Fruit fly (Drosophila melanogaster) whole organism, embryonic: Measurements from ENCODE around the gene Ppn.
A peak's percentile ranks its signal among the peaks of the same experiment; 100 is the strongest.

Source experiments
- Aef1 ChIP-seq: fragments of 200-800 bp; sonication (Bioruptor generic); IDR thresholded peaks from 3 replicates; pipeline ENCODE4 v1.3.6; 2022; ENCODE audit warnings: missing biosample characterization, missing genetic modification characterization
- Awh ChIP-seq: fragments of 200-800 bp; sonication (Bioruptor generic); IDR thresholded peaks from 2 replicates; pipeline ENCODE4, ENCODE4 v1.3.6; 2022; ENCODE audit warnings: missing biosample characterization, missing genetic modification characterization
- CG10209 ChIP-seq: fragments of 200-800 bp; sonication (Bioruptor generic); optimal IDR thresholded peaks from 3 replicates; lab custom pipeline; 2017; ENCODE audit warnings: missing biosample characterization, mild to moderate bottlenecking, missing genetic modification characterization, missing genetic modification reagents
- CG10267 ChIP-seq: fragments of 200-800 bp; sonication (Bioruptor generic); optimal IDR thresholded peaks from 2 replicates; lab custom pipeline; 2018; ENCODE audit warnings: missing biosample characterization, mild to moderate bottlenecking, missing genetic modification characterization, moderate library complexity
- CG10274 ChIP-seq: fragments of 200-800 bp; sonication (Bioruptor generic); optimal IDR thresholded peaks from 3 replicates; lab custom pipeline; 2017; ENCODE audit warnings: missing biosample characterization, mild to moderate bottlenecking, missing genetic modification characterization
- CG11085 ChIP-seq: fragments of 200-800 bp; sonication (Bioruptor generic); IDR thresholded peaks from 2 replicates; pipeline ENCODE4 v1.3.6; 2022; ENCODE audit warnings: missing biosample characterization, missing genetic modification characterization
- CG11456 ChIP-seq: fragments of 200-800 bp; sonication (Bioruptor generic); IDR thresholded peaks from 3 replicates; pipeline ENCODE4 v1.3.6; 2022; ENCODE audit warnings: missing biosample characterization, missing genetic modification characterization
- CG12219 ChIP-seq: fragments of 200-800 bp; sonication (Bioruptor generic); optimal IDR thresholded peaks from 3 replicates; lab custom pipeline; 2018; ENCODE audit warnings: missing biosample characterization, mild to moderate bottlenecking, missing genetic modification characterization
- CG13624 ChIP-seq: fragments of 200-800 bp; sonication (Bioruptor generic); optimal IDR thresholded peaks from 2 replicates; lab custom pipeline; 2016; ENCODE audit warnings: missing biosample characterization, missing genetic modification characterization
- CG13894 ChIP-seq: fragments of 200-800 bp; sonication (Bioruptor generic); optimal IDR thresholded peaks from 3 replicates; lab custom pipeline; 2018; ENCODE audit warnings: missing biosample characterization, mild to moderate bottlenecking, missing genetic modification characterization, moderate library complexity
- CG1602 ChIP-seq: fragments of 200-800 bp; sonication (Bioruptor generic); optimal IDR thresholded peaks from 3 replicates; lab custom pipeline; 2016; ENCODE audit warnings: missing biosample characterization, missing genetic modification characterization
- CG1647 ChIP-seq: fragments of 200-800 bp; sonication (Bioruptor generic); optimal IDR thresholded peaks from 3 replicates; lab custom pipeline; 2016; ENCODE audit warnings: missing biosample characterization, missing genetic modification characterization
- CG17186 ChIP-seq: fragments of 200-800 bp; sonication (Bioruptor generic); optimal IDR thresholded peaks from 3 replicates; lab custom pipeline; 2017; ENCODE audit warnings: missing biosample characterization, missing genetic modification reagents, missing genetic modification characterization
- CG3407 ChIP-seq: fragments of 200-800 bp; sonication (Bioruptor generic); optimal IDR thresholded peaks from 2 replicates; lab custom pipeline; 2018; ENCODE audit warnings: missing biosample characterization, mild to moderate bottlenecking, missing genetic modification characterization
- CG34376 ChIP-seq: fragments of 200-800 bp; sonication (Bioruptor generic); optimal IDR thresholded peaks from 2 replicates; lab custom pipeline; 2018; ENCODE audit warnings: missing biosample characterization, mild to moderate bottlenecking, missing genetic modification characterization
- CG4360 ChIP-seq: fragments of 200-800 bp; sonication (Bioruptor generic); IDR thresholded peaks from 2 replicates; pipeline ENCODE4 v1.3.6; 2022; ENCODE audit warnings: missing biosample characterization, missing genetic modification characterization
- CG43689 ChIP-seq: fragments of 200-800 bp; sonication (Bioruptor generic); IDR thresholded peaks from 2 replicates; pipeline ENCODE4 v1.3.6; 2022; ENCODE audit warnings: missing biosample characterization, missing genetic modification characterization
- CG4730 ChIP-seq: fragments of 200-800 bp; sonication (Bioruptor generic); IDR thresholded peaks from 2 replicates; pipeline ENCODE4 v1.3.6; 2022; ENCODE audit warnings: missing biosample characterization, missing genetic modification characterization
- CG4854 ChIP-seq: fragments of 200-800 bp; sonication (Bioruptor generic); optimal IDR thresholded peaks from 2 replicates; lab custom pipeline; 2016; ENCODE audit warnings: missing biosample characterization, missing genetic modification characterization, inconsistent platforms
- CG6813 ChIP-seq: fragments of 200-800 bp; sonication (Bioruptor generic); optimal IDR thresholded peaks from 2 replicates; lab custom pipeline; 2017; ENCODE audit warnings: missing biosample characterization, missing genetic modification characterization, mild to moderate bottlenecking, moderate library complexity, missing genetic modification reagents
- CG8281 ChIP-seq: fragments of 200-800 bp; sonication (Bioruptor generic); optimal IDR thresholded peaks from 2 replicates; lab custom pipeline; 2018; ENCODE audit warnings: missing biosample characterization, mild to moderate bottlenecking, missing genetic modification characterization, moderate library complexity
- Camta ChIP-seq: fragments of 200-800 bp; sonication (Bioruptor generic); optimal IDR thresholded peaks from 2 replicates; lab custom pipeline; 2016; ENCODE audit warnings: missing biosample characterization, missing genetic modification characterization
- CoRest ChIP-seq: fragments of 200-800 bp; sonication (Bioruptor generic); optimal IDR thresholded peaks from 3 replicates; lab custom pipeline; 2018; ENCODE audit warnings: missing biosample characterization, mild to moderate bottlenecking, missing genetic modification characterization, moderate library complexity
- Dp ChIP-seq: fragments of 200-800 bp; sonication (Bioruptor generic); optimal IDR thresholded peaks from 2 replicates; lab custom pipeline; 2018; ENCODE audit warnings: missing biosample characterization, mild to moderate bottlenecking, missing genetic modification characterization, moderate library complexity
- E2f1 ChIP-seq: fragments of 200-800 bp; sonication (Bioruptor generic); IDR thresholded peaks from 2 replicates; pipeline ENCODE4 v1.3.6; 2022; ENCODE audit warnings: missing biosample characterization, missing genetic modification characterization
- HmgD ChIP-seq: fragments of 200-800 bp; sonication (Bioruptor generic); optimal IDR thresholded peaks from 3 replicates; lab custom pipeline; 2016; ENCODE audit warnings: missing biosample characterization, missing genetic modification characterization
- Kr ChIP-seq: fragments of 200-800 bp; sonication (Bioruptor generic); optimal IDR thresholded peaks from 2 replicates; lab custom pipeline; 2017; ENCODE audit warnings: missing biosample characterization, mild to moderate bottlenecking, missing genetic modification characterization
- Mad ChIP-seq: fragments of 200-800 bp; sonication (Bioruptor generic); optimal IDR thresholded peaks from 2 replicates; lab custom pipeline; 2016; ENCODE audit warnings: missing biosample characterization, missing genetic modification characterization
- Myb ChIP-seq: fragments of 200-800 bp; sonication (Bioruptor generic); optimal IDR thresholded peaks from 2 replicates; lab custom pipeline; 2016; ENCODE audit warnings: missing biosample characterization, missing genetic modification characterization
- Neu2 ChIP-seq: fragments of 200-800 bp; sonication (Bioruptor generic); optimal IDR thresholded peaks from 3 replicates; lab custom pipeline; 2016; ENCODE audit warnings: missing biosample characterization, missing genetic modification characterization, borderline replicate concordance
- Ptx1 ChIP-seq: fragments of 200-800 bp; sonication (Bioruptor generic); IDR thresholded peaks from 2 replicates; pipeline ENCODE4 v1.3.6; 2022; ENCODE audit warnings: missing biosample characterization, missing genetic modification characterization
- Rfx ChIP-seq: fragments of 200-800 bp; sonication (Bioruptor generic); IDR thresholded peaks from 2 replicates; pipeline ENCODE4 v1.3.6; 2022; ENCODE audit warnings: missing biosample characterization, missing genetic modification characterization
- Ssrp ChIP-seq: fragments of 200-800 bp; sonication (Bioruptor generic); optimal IDR thresholded peaks from 2 replicates; lab custom pipeline; 2018; ENCODE audit warnings: missing biosample characterization, mild to moderate bottlenecking, missing genetic modification characterization, moderate library complexity
- bsh ChIP-seq, 2 experiments: fragments of 200-800 bp; sonication (Bioruptor generic); optimal IDR thresholded peaks; 2 replicates each; lab custom pipeline; 2017 to 2018; ENCODE audit warnings: mild to moderate bottlenecking in 2 of 2, missing biosample characterization in 2 of 2, missing genetic modification characterization in 2 of 2, moderate library complexity in 1 of 2
- cato ChIP-seq: fragments of 200-800 bp; sonication (Bioruptor generic); optimal IDR thresholded peaks from 2 replicates; lab custom pipeline; 2016; ENCODE audit warnings: missing biosample characterization, missing genetic modification characterization, borderline replicate concordance
- chinmo ChIP-seq: fragments of 200-800 bp; sonication (Bioruptor generic); IDR thresholded peaks from 4 replicates; pipeline ENCODE4 v1.3.6; 2022; ENCODE audit warnings: missing biosample characterization, missing genetic modification characterization; ENCODE audit not compliant: partially characterized antibody
- croc ChIP-seq: fragments of 200-800 bp; sonication (Bioruptor generic); conservative IDR thresholded peaks from 3 replicates; pipeline ENCODE4 v1.3.6; 2022; ENCODE audit warnings: missing biosample characterization, missing genetic modification characterization
- cwo ChIP-seq: fragments of 200-800 bp; sonication (Bioruptor generic); optimal IDR thresholded peaks from 3 replicates; lab custom pipeline; 2017; ENCODE audit warnings: missing biosample characterization, missing genetic modification characterization, mild to moderate bottlenecking, moderate library complexity, missing genetic modification reagents
- da ChIP-seq: fragments of 200-800 bp; sonication (Bioruptor generic); optimal IDR thresholded peaks from 2 replicates; lab custom pipeline; 2016; ENCODE audit warnings: missing biosample characterization, missing genetic modification characterization
- dmrt11E ChIP-seq: fragments of 200-800 bp; sonication (Bioruptor generic); optimal IDR thresholded peaks from 3 replicates; lab custom pipeline; 2018; ENCODE audit warnings: missing biosample characterization, mild to moderate bottlenecking, missing genetic modification characterization, moderate library complexity
- eve ChIP-seq, 2 experiments: fragments of >200 bp; optimal IDR thresholded peaks; 2 replicates each; lab custom pipeline; 2017; ENCODE audit warnings: missing biosample characterization in 2 of 2, missing genetic modification characterization in 2 of 2
- gem ChIP-seq: fragments of 200-800 bp; sonication (Bioruptor generic); optimal IDR thresholded peaks from 2 replicates; lab custom pipeline; 2019; ENCODE audit warnings: missing biosample characterization, mild to moderate bottlenecking, missing genetic modification characterization, moderate library complexity
- kay ChIP-seq: fragments of 200-800 bp; sonication (Bioruptor generic); optimal IDR thresholded peaks from 2 replicates; lab custom pipeline; 2016; ENCODE audit warnings: missing biosample characterization, missing genetic modification characterization
- nerfin-2 ChIP-seq: fragments of 200-800 bp; sonication (Bioruptor generic); IDR thresholded peaks from 2 replicates; pipeline ENCODE4 v1.3.6; 2022; ENCODE audit warnings: missing biosample characterization, missing genetic modification characterization; ENCODE audit not compliant: partially characterized antibody
- org-1 ChIP-seq: fragments of 200-800 bp; sonication (Bioruptor generic); optimal IDR thresholded peaks from 2 replicates; lab custom pipeline; 2017; ENCODE audit warnings: missing biosample characterization, missing genetic modification characterization
- pita ChIP-seq: fragments of 200-800 bp; sonication (Bioruptor generic); optimal IDR thresholded peaks from 2 replicates; lab custom pipeline; 2017; ENCODE audit warnings: missing biosample characterization, mild to moderate bottlenecking, missing genetic modification characterization
- run ChIP-seq: fragments of 200-800 bp; sonication (Bioruptor generic); optimal IDR thresholded peaks from 3 replicates; lab custom pipeline; 2018; ENCODE audit warnings: missing biosample characterization, mild to moderate bottlenecking, missing genetic modification characterization
- sc ChIP-seq, 3 experiments: fragments of >200 bp in 2 of 3; fragments of 200-800 bp in 1 of 3; sonication (Bioruptor generic) in 1 of 3; optimal IDR thresholded peaks; 2 replicates in 2 of 3; 3 replicates in 1 of 3; lab custom pipeline; 2017; ENCODE audit warnings: mild to moderate bottlenecking in 1 of 3, missing biosample characterization in 1 of 3, missing genetic modification characterization in 1 of 3, missing genetic modification reagents in 1 of 3
- tgo ChIP-seq: fragments of 200-800 bp; sonication (Bioruptor generic); IDR thresholded peaks from 3 replicates; pipeline ENCODE4 v1.3.6; 2022; ENCODE audit warnings: missing biosample characterization, missing genetic modification characterization
- ttk ChIP-seq: fragments of 200-800 bp; sonication (Bioruptor generic); IDR thresholded peaks from 2 replicates; pipeline ENCODE4 v2.1.2; 2022; ENCODE audit warnings: missing biosample characterization, missing genetic modification characterization
- zen2 ChIP-seq: fragments of 200-800 bp; sonication (Bioruptor generic); IDR thresholded peaks from 3 replicates; pipeline ENCODE4 v1.3.6; 2022; ENCODE audit warnings: missing biosample characterization, missing genetic modification characterization; ENCODE audit not compliant: partially characterized antibody

Gene Ppn

dm6 chr3R:28570805-28571204, 30.7 kb upstream of the Ppn start (continued):
- TF ChIP-seq zen2 (GFP tag; lab: Robert Waterston, UW) (no peak), Rfx (GFP tag; lab: Robert Waterston, UW) (peak; percentile 22; the same call in 1 of the 2 replicates), CG10267 (no peak), CG8281 (tag; lab: Kevin White, UChicago) (no peak), Kr (GFP tag; lab: Kevin White, UChicago) (peak; percentile 67), tgo (GFP tag; lab: Robert Waterston, UW) (no peak), Myb (GFP tag; lab: Kevin White, UChicago) (no peak), nerfin-2 (GFP tag; lab: Robert Waterston, UW) (no peak), CG4360 (no peak), CG3407 (peak; percentile 65), CG34376 (GFP tag; lab: Kevin White, UChicago) (no peak), CG10274 (GFP tag; lab: Kevin White, UChicago) (no peak), CG13894 (tag; lab: Kevin White, UChicago) (no peak), CG10209 (GFP tag; lab: Kevin White, UChicago) (peak; percentile 9), CG17186 (GFP tag; lab: Kevin White, UChicago) (no peak), eve (GFP tag; optimal IDR thresholded peaks at IDR 0.05; lab: Kevin White, UChicago) (no peak), run (tag; lab: Kevin White, UChicago) (no peak), CG43689 (GFP tag; lab: Robert Waterston, UW) (no peak), Aef1 (no peak), Dp (GFP tag; lab: Kevin White, UChicago) (no peak), da (GFP tag; lab: Kevin White, UChicago) (no peak), croc (GFP tag; lab: Robert Waterston, UW) (no peak), ttk (GFP tag; lab: Robert Waterston, UW) (no peak), E2f1 (no peak), Ptx1 (no peak), pita (GFP tag; lab: Kevin White, UChicago) (no peak), cato (GFP tag; lab: Kevin White, UChicago) (no peak), Camta (GFP tag; lab: Kevin White, UChicago) (peak; percentile 5), bsh (GFP tag; optimal IDR thresholded peaks at IDR 0.05; lab: Kevin White, UChicago) (peak in 1 of 2 experiments; percentile 64), CG11456 (GFP tag; lab: Robert Waterston, UW) (no peak), CG4854 (GFP tag; lab: Kevin White, UChicago) (no peak), Ssrp (tag; lab: Kevin White, UChicago) (no peak), Mad (no peak), Awh (GFP tag; lab: Robert Waterston, UW) (no peak), kay (GFP tag; lab: Kevin White, UChicago) (no peak), CG6813 (peak; percentile 57), cwo (GFP tag; lab: Kevin White, UChicago) (peak; percentile 8), CoRest (peak; percentile 44), CG1647 (no peak), gem (tag; lab: Kevin White, UChicago) (peak; percentile 62), CG13624 (GFP tag; lab: Kevin White, UChicago) (no peak), CG11085 (no peak), sc (optimal IDR thresholded peaks at IDR 0.05; lab: Kevin White, UChicago) (no peak), sc (GFP tag; optimal IDR thresholded peaks at IDR 0.05; lab: Kevin White, UChicago) (peak; percentile 24), chinmo (no peak), CG4730 (GFP tag; lab: Robert Waterston, UW) (no peak), HmgD (GFP tag; lab: Kevin White, UChicago) (no peak), dmrt11E (tag; lab: Kevin White, UChicago) (peak; percentile 36), Neu2 (GFP tag; lab: Kevin White, UChicago) (no peak), CG1602 (GFP tag; lab: Kevin White, UChicago) (no peak), CG12219 (GFP tag; lab: Kevin White, UChicago) (peak; percentile 43), org-1 (GFP tag; lab: Kevin White, UChicago) (peak; percentile 15)
